Fruit fly (Drosophila melanogaster) whole organism, prepupa: Measurements from ENCODE around the gene CG34135.

ENCODE experiments used
- Blimp-1 ChIP-seq: fragments of 200-800 bp; sonication (Bioruptor generic); optimal IDR thresholded peaks from 3 replicates; lab custom pipeline; 2017; ENCODE audit warnings: missing biosample characterization, missing genetic modification characterization, mild to moderate bottlenecking, moderate library complexity, missing genetic modification reagents
- CG10669 ChIP-seq: fragments of 200-800 bp; sonication (Bioruptor generic); optimal IDR thresholded peaks from 3 replicates; lab custom pipeline; 2018; ENCODE audit warnings: missing biosample characterization, mild to moderate bottlenecking, missing genetic modification characterization, moderate library complexity
- CG11294 ChIP-seq: fragments of 200-800 bp; sonication (Bioruptor generic); IDR thresholded peaks from 2 replicates; pipeline ENCODE4 v1.3.6; 2022; ENCODE audit warnings: missing biosample characterization, missing genetic modification characterization
- CG11762 ChIP-seq: fragments of 200-800 bp; sonication (Bioruptor generic); optimal IDR thresholded peaks from 3 replicates; lab custom pipeline; 2016; ENCODE audit warnings: missing biosample characterization, missing genetic modification characterization; ENCODE audit not compliant: insufficient read depth
- CG11902 ChIP-seq: fragments of 200-800 bp; sonication (Bioruptor generic); optimal IDR thresholded peaks from 3 replicates; lab custom pipeline; 2016; ENCODE audit warnings: missing biosample characterization, missing genetic modification characterization
- CG16779 ChIP-seq: fragments of 200-800 bp; sonication (Bioruptor generic); optimal IDR thresholded peaks from 3 replicates; lab custom pipeline; 2017; ENCODE audit warnings: missing biosample characterization, mild to moderate bottlenecking, missing genetic modification characterization
- CG31627 ChIP-seq: fragments of 200-800 bp; sonication (Bioruptor generic); optimal IDR thresholded peaks from 3 replicates; lab custom pipeline; 2016; ENCODE audit warnings: missing biosample characterization, missing genetic modification characterization
- CG34406 ChIP-seq: fragments of 200-800 bp; sonication (Bioruptor generic); optimal IDR thresholded peaks from 3 replicates; lab custom pipeline; 2016; ENCODE audit warnings: missing biosample characterization, missing genetic modification characterization
- CG6854 ChIP-seq: fragments of 200-800 bp; sonication (Bioruptor generic); optimal IDR thresholded peaks from 2 replicates; lab custom pipeline; 2017; ENCODE audit warnings: missing biosample characterization, mild to moderate bottlenecking, missing genetic modification characterization
- CG8119 ChIP-seq: fragments of 200-800 bp; sonication (Bioruptor generic); IDR thresholded peaks from 3 replicates; pipeline ENCODE4 v1.3.6; 2022; ENCODE audit warnings: missing biosample characterization, missing genetic modification characterization
- CG9139 ChIP-seq: fragments of 200-800 bp; sonication (Bioruptor generic); optimal IDR thresholded peaks from 3 replicates; lab custom pipeline; 2017; ENCODE audit warnings: missing biosample characterization, mild to moderate bottlenecking, missing genetic modification characterization
- Eip78C ChIP-seq: fragments of 200-800 bp; sonication (Bioruptor generic); peaks from one replicate; lab custom pipeline; 2016; ENCODE audit warnings: missing biosample characterization, missing genetic modification characterization
- Ets21C ChIP-seq: fragments of 200-800 bp; sonication (Bioruptor generic); optimal IDR thresholded peaks from 3 replicates; lab custom pipeline; 2016; ENCODE audit warnings: missing biosample characterization, missing genetic modification characterization
- Hr38 ChIP-seq: sonication (Bioruptor generic); optimal IDR thresholded peaks from 2 replicates; lab custom pipeline; 2016; ENCODE audit warnings: missing biosample characterization, missing genetic modification characterization
- Met ChIP-seq: fragments of 200-800 bp; sonication (Bioruptor generic); optimal IDR thresholded peaks from 3 replicates; lab custom pipeline; 2016; ENCODE audit warnings: missing biosample characterization, missing genetic modification characterization
- OdsH ChIP-seq: fragments of 200-800 bp; sonication (Bioruptor generic); optimal IDR thresholded peaks from 3 replicates; lab custom pipeline; 2016; ENCODE audit warnings: missing biosample characterization, missing genetic modification characterization
- Smox ChIP-seq: fragments of 200-800 bp; sonication (Bioruptor generic); optimal IDR thresholded peaks from 3 replicates; lab custom pipeline; 2016; ENCODE audit warnings: missing biosample characterization, missing genetic modification characterization
- Sox102F ChIP-seq: fragments of 200-800 bp; sonication (Bioruptor generic); optimal IDR thresholded peaks from 2 replicates; lab custom pipeline; 2016; ENCODE audit warnings: missing biosample characterization, mild to moderate bottlenecking, missing genetic modification characterization
- Sox14 ChIP-seq: fragments of 200-800 bp; sonication (Bioruptor generic); optimal IDR thresholded peaks from 3 replicates; lab custom pipeline; 2016; ENCODE audit warnings: missing biosample characterization, missing genetic modification characterization
- Sox15 ChIP-seq: fragments of 200-800 bp; sonication (Bioruptor generic); optimal IDR thresholded peaks from 3 replicates; lab custom pipeline; 2016; ENCODE audit warnings: missing biosample characterization, missing genetic modification characterization
- acj6 ChIP-seq: fragments of 200-800 bp; sonication (Bioruptor generic); optimal IDR thresholded peaks from 3 replicates; lab custom pipeline; 2016; ENCODE audit warnings: missing biosample characterization, missing genetic modification characterization
- cyc ChIP-seq: fragments of 200-800 bp; sonication (Bioruptor generic); optimal IDR thresholded peaks from 3 replicates; lab custom pipeline; 2016; ENCODE audit warnings: missing biosample characterization, missing genetic modification characterization
- dsx ChIP-seq: fragments of 200-800 bp; optimal IDR thresholded peaks from 3 replicates; lab custom pipeline; 2019; ENCODE audit warnings: missing biosample characterization, mild to moderate bottlenecking, missing genetic modification characterization, moderate library complexity; ENCODE audit not compliant: poor library complexity, severe bottlenecking
- esn ChIP-seq: fragments of 200-800 bp; sonication (Bioruptor generic); optimal IDR thresholded peaks from 2 replicates; lab custom pipeline; 2016; ENCODE audit warnings: missing biosample characterization, mild to moderate bottlenecking, missing genetic modification characterization, moderate library complexity
- fd59A ChIP-seq: fragments of 200-800 bp; sonication (Bioruptor generic); optimal IDR thresholded peaks from 2 replicates; lab custom pipeline; 2017; ENCODE audit warnings: missing biosample characterization, mild to moderate bottlenecking, missing genetic modification characterization, missing genetic modification reagents
- fd85E ChIP-seq: fragments of 200-800 bp; sonication (Bioruptor generic); optimal IDR thresholded peaks from 3 replicates; lab custom pipeline; 2016; ENCODE audit warnings: missing biosample characterization, missing genetic modification characterization
- fkh ChIP-seq: fragments of 200-800 bp; sonication (Bioruptor generic); optimal IDR thresholded peaks from 3 replicates; lab custom pipeline; 2017; ENCODE audit warnings: missing biosample characterization, mild to moderate bottlenecking, missing genetic modification characterization, moderate library complexity
- lz ChIP-seq: fragments of 200-800 bp; sonication (Bioruptor generic); optimal IDR thresholded peaks from 3 replicates; lab custom pipeline; 2016; ENCODE audit warnings: missing biosample characterization, missing genetic modification characterization
- pdm3 ChIP-seq: fragments of 200-800 bp; sonication (Bioruptor generic); optimal IDR thresholded peaks from 3 replicates; lab custom pipeline; 2016; ENCODE audit warnings: missing biosample characterization, missing genetic modification characterization
- spab ChIP-seq: fragments of 200-800 bp; sonication (Bioruptor generic); optimal IDR thresholded peaks from 2 replicates; lab custom pipeline; 2017; ENCODE audit warnings: missing biosample characterization, mild to moderate bottlenecking, missing genetic modification characterization, missing genetic modification reagents
- ss ChIP-seq, 2 experiments: fragments of 200-800 bp; sonication (Bioruptor generic); optimal IDR thresholded peaks; 2 replicates in 1 of 2; 3 replicates in 1 of 2; lab custom pipeline; 2017 to 2018; ENCODE audit warnings: mild to moderate bottlenecking in 2 of 2, missing biosample characterization in 2 of 2, missing genetic modification characterization in 2 of 2, moderate library complexity in 1 of 2
- svp ChIP-seq: fragments of 200-800 bp; sonication (Bioruptor generic); peaks from one replicate; lab custom pipeline; 2016; ENCODE audit warnings: missing biosample characterization, missing genetic modification characterization
- topi ChIP-seq: fragments of 200-800 bp; sonication (Bioruptor generic); optimal IDR thresholded peaks from 3 replicates; lab custom pipeline; 2016; ENCODE audit warnings: missing biosample characterization, missing genetic modification characterization

Gene CG34135

dm6 chr3R:8806638-8807037 is 38.6 kb upstream of the CG34135 start:
- TF ChIP-seq Blimp-1 (GFP tag; lab: Kevin White, UChicago) (no peak), CG16779 (tag; lab: Kevin White, UChicago) (no peak), pdm3 (GFP tag; lab: Kevin White, UChicago) (no peak), esn (GFP tag; lab: Kevin White, UChicago) (no peak), lz (GFP tag; lab: Kevin White, UChicago) (no peak), CG8119 (no peak)

dm6 chr3R:8806104-8806503 is 38.1 kb upstream of the CG34135 start, which contains the start of gene hng2:
TSS of gene hng2 (plus strand) at chr3R:8806322.
- TF ChIP-seq fd85E (GFP tag; lab: Kevin White, UChicago) (no peak), fd59A (GFP tag; lab: Kevin White, UChicago) (no peak), CG11762 (GFP tag; lab: Kevin White, UChicago) (no peak), Blimp-1 (GFP tag; lab: Kevin White, UChicago) (no peak), fkh (peak; percentile 71)
- TF ChIP-seq, all 60 proteins: peak for 1

dm6 chr3R:8805388-8805852 is 37.4 kb upstream of the CG34135 start, which contains the start of gene CG9839:
TSS of gene CG9839 (minus strand) at chr3R:8805802.
- TF ChIP-seq Blimp-1 (GFP tag; lab: Kevin White, UChicago) (no peak), Smox (GFP tag; lab: Kevin White, UChicago) (no peak), fd59A (GFP tag; lab: Kevin White, UChicago) (no peak), Hr38 (GFP tag; lab: Kevin White, UChicago) (no peak), esn (GFP tag; lab: Kevin White, UChicago) (no peak), CG6854 (GFP tag; lab: Kevin White, UChicago) (no peak), cyc (GFP tag; lab: Kevin White, UChicago) (no peak), Sox15 (GFP tag; lab: Kevin White, UChicago) (no peak), topi (no peak), Sox102F (GFP tag; lab: Kevin White, UChicago) (no peak), CG16779 (tag; lab: Kevin White, UChicago) (no peak), spab (no peak), CG11762 (GFP tag; lab: Kevin White, UChicago) (no peak), CG8119 (no peak)

dm6 chr3R:8801126-8801762 is 33.3 kb upstream of the CG34135 start, which contains the start of the genes Pif1A, Pif1B and CCT7:
TSS of gene Pif1A (minus strand) at chr3R:8801176.
TSS of gene Pif1B (minus strand) at chr3R:8801176.
TSS of gene CCT7 (plus strand) at chr3R:8801564.
- peak; percentile 13 for TF ChIP-seq CG31627 (GFP tag; lab: Kevin White, UChicago)
- TF ChIP-seq ss (GFP tag; optimal IDR thresholded peaks at IDR 0.05; lab: Kevin White, UChicago), result no peak
- peak; percentile 15 for TF ChIP-seq acj6 (GFP tag; lab: Kevin White, UChicago)
- TF ChIP-seq esn (GFP tag; lab: Kevin White, UChicago), result peak; percentile 45
- TF ChIP-seq Ets21C (GFP tag; lab: Kevin White, UChicago), result peak; percentile 1
- peak; percentile 28 for TF ChIP-seq topi
- no peak for TF ChIP-seq Sox15 (GFP tag; lab: Kevin White, UChicago)
- TF ChIP-seq cyc (GFP tag; lab: Kevin White, UChicago), result no peak
- no peak for TF ChIP-seq Met
- no peak for TF ChIP-seq CG11294 (GFP tag; lab: Robert Waterston, UW)
- TF ChIP-seq fkh, result peak; percentile 21
- no peak for TF ChIP-seq CG34406 (GFP tag; lab: Kevin White, UChicago)
- TF ChIP-seq CG9139 (GFP tag; lab: Kevin White, UChicago), result no peak
- TF ChIP-seq lz (GFP tag; lab: Kevin White, UChicago), result peak; percentile 1
- no peak for TF ChIP-seq CG11902 (GFP tag; lab: Kevin White, UChicago)
- TF ChIP-seq dsx, result peak; percentile 64
- peak; percentile 77 for TF ChIP-seq Eip78C
- TF ChIP-seq Hr38 (GFP tag; lab: Kevin White, UChicago), result no peak
- peak; percentile 61 for TF ChIP-seq svp
- no peak for TF ChIP-seq CG10669 (GFP tag; lab: Kevin White, UChicago)
- peak; percentile 31 for TF ChIP-seq Sox14
- peak; percentile 3 for TF ChIP-seq OdsH
- no peak for TF ChIP-seq pdm3 (GFP tag; lab: Kevin White, UChicago)
